Fruit fly (Drosophila melanogaster) whole organism, embryonic: ENCODE data around the gene CG12347.

Experiments
- Atf6 ChIP-seq: fragments of 200-800 bp; sonication (Bioruptor generic); IDR thresholded peaks from 2 replicates; pipeline ENCODE4 v1.3.6; 2022; ENCODE audit warnings: missing biosample characterization, missing genetic modification characterization
- Bdp1 ChIP-seq: fragments of 200-800 bp; sonication (Bioruptor generic); optimal IDR thresholded peaks from 3 replicates; lab custom pipeline; 2016; ENCODE audit warnings: missing biosample characterization, missing genetic modification characterization
- CG1024 ChIP-seq: fragments of 200-800 bp; sonication (Bioruptor generic); IDR thresholded peaks from 2 replicates; pipeline ENCODE4 v1.3.6; 2022; ENCODE audit warnings: missing biosample characterization, missing genetic modification characterization
- CG10274 ChIP-seq: fragments of 200-800 bp; sonication (Bioruptor generic); optimal IDR thresholded peaks from 3 replicates; lab custom pipeline; 2017; ENCODE audit warnings: missing biosample characterization, mild to moderate bottlenecking, missing genetic modification characterization
- CG11247 ChIP-seq: fragments of 200-800 bp; sonication (Bioruptor generic); IDR thresholded peaks from 2 replicates; pipeline ENCODE4 v1.3.6; 2022; ENCODE audit warnings: missing biosample characterization, missing genetic modification characterization
- CG11723 ChIP-seq: fragments of 200-800 bp; sonication (Bioruptor generic); optimal IDR thresholded peaks from 2 replicates; lab custom pipeline; 2017; ENCODE audit warnings: missing biosample characterization, mild to moderate bottlenecking, missing genetic modification characterization
- CG12659 ChIP-seq: fragments of 200-800 bp; sonication (Bioruptor generic); optimal IDR thresholded peaks from 3 replicates; lab custom pipeline; 2017; ENCODE audit warnings: mild to moderate bottlenecking, missing biosample characterization, missing genetic modification reagents, missing genetic modification characterization
- CG17912 ChIP-seq: fragments of 200-800 bp; sonication (Bioruptor generic); optimal IDR thresholded peaks from 2 replicates; lab custom pipeline; 2018; ENCODE audit warnings: missing biosample characterization, mild to moderate bottlenecking, missing genetic modification characterization
- CG18599 ChIP-seq: fragments of 200-800 bp; sonication (Bioruptor generic); optimal IDR thresholded peaks from 3 replicates; lab custom pipeline; 2017; ENCODE audit warnings: missing biosample characterization, missing genetic modification characterization, mild to moderate bottlenecking, moderate library complexity, missing genetic modification reagents
- CG2678 ChIP-seq: fragments of 200-800 bp; sonication (Bioruptor generic); optimal IDR thresholded peaks from 3 replicates; lab custom pipeline; 2019; ENCODE audit warnings: missing biosample characterization, mild to moderate bottlenecking, missing genetic modification characterization, moderate library complexity
- CG3847 ChIP-seq: fragments of 200-800 bp; sonication (Bioruptor generic); IDR thresholded peaks from 2 replicates; pipeline ENCODE4 v1.3.6; 2022; ENCODE audit warnings: missing biosample characterization, missing genetic modification characterization
- CG42726 ChIP-seq: fragments of 200-800 bp; sonication (Bioruptor generic); IDR thresholded peaks from 2 replicates; pipeline ENCODE4 v1.3.6; 2022; ENCODE audit warnings: missing biosample characterization, missing genetic modification characterization; ENCODE audit not compliant: partially characterized antibody
- CG4404 ChIP-seq: fragments of 200-800 bp; sonication (Bioruptor generic); IDR thresholded peaks from 2 replicates; pipeline ENCODE4 v1.3.6; 2022; ENCODE audit warnings: missing biosample characterization, missing genetic modification characterization
- CG4854 ChIP-seq: fragments of 200-800 bp; sonication (Bioruptor generic); optimal IDR thresholded peaks from 2 replicates; lab custom pipeline; 2016; ENCODE audit warnings: missing biosample characterization, missing genetic modification characterization, inconsistent platforms
- CG5180 ChIP-seq: fragments of 200-800 bp; sonication (Bioruptor generic); optimal IDR thresholded peaks from 3 replicates; lab custom pipeline; 2017; ENCODE audit warnings: missing biosample characterization, missing genetic modification characterization, mild to moderate bottlenecking, moderate library complexity, missing genetic modification reagents
- CG6272 ChIP-seq: fragments of 200-800 bp; sonication (Bioruptor generic); IDR thresholded peaks from 2 replicates; pipeline ENCODE4 v1.3.6; 2022; ENCODE audit warnings: missing biosample characterization, missing genetic modification characterization
- CG7271 ChIP-seq: fragments of 200-800 bp; sonication (Bioruptor generic); optimal IDR thresholded peaks from 2 replicates; lab custom pipeline; 2018; ENCODE audit warnings: missing biosample characterization, mild to moderate bottlenecking, missing genetic modification characterization, moderate library complexity
- CG7786 ChIP-seq: fragments of 200-800 bp; sonication (Bioruptor generic); optimal IDR thresholded peaks from 2 replicates; lab custom pipeline; 2016; ENCODE audit warnings: missing biosample characterization, missing genetic modification characterization
- CG8281 ChIP-seq: fragments of 200-800 bp; sonication (Bioruptor generic); optimal IDR thresholded peaks from 2 replicates; lab custom pipeline; 2018; ENCODE audit warnings: missing biosample characterization, mild to moderate bottlenecking, missing genetic modification characterization, moderate library complexity
- CG8290 ChIP-seq, 3 experiments: fragments of 200-800 bp; sonication (Bioruptor generic); optimal IDR thresholded peaks; 2 replicates each; lab custom pipeline; 2016 to 2019; ENCODE audit warnings: missing biosample characterization in 3 of 3, missing genetic modification characterization in 3 of 3, mild to moderate bottlenecking in 2 of 3, moderate library complexity in 1 of 3
- CG9932 ChIP-seq: fragments of 200-800 bp; sonication (Bioruptor generic); IDR thresholded peaks from 2 replicates; pipeline ENCODE4 v1.3.6; 2022; ENCODE audit warnings: missing biosample characterization, missing genetic modification characterization
- Ets65A ChIP-seq: fragments of 200-800 bp; sonication (Bioruptor generic); peaks from one replicate; lab custom pipeline; 2016; ENCODE audit warnings: missing biosample characterization, missing genetic modification characterization
- Ets97D ChIP-seq: fragments of 200-800 bp; sonication (Bioruptor generic); optimal IDR thresholded peaks from 3 replicates; lab custom pipeline; 2016; ENCODE audit warnings: missing biosample characterization, missing genetic modification characterization
- HLH3B ChIP-seq: fragments of 200-800 bp; sonication (Bioruptor generic); IDR thresholded peaks from 2 replicates; pipeline ENCODE4 v1.3.6; 2022; ENCODE audit warnings: missing biosample characterization, missing genetic modification characterization
- HLH4C ChIP-seq: fragments of 200-800 bp; sonication (Bioruptor generic); IDR thresholded peaks from 3 replicates; pipeline ENCODE4 v1.3.6; 2022; ENCODE audit warnings: missing biosample characterization, missing genetic modification characterization; ENCODE audit not compliant: partially characterized antibody
- Hmr ChIP-seq: fragments of 200-800 bp; sonication (Bioruptor generic); optimal IDR thresholded peaks from 3 replicates; lab custom pipeline; 2017; ENCODE audit warnings: mild to moderate bottlenecking, missing biosample characterization, missing genetic modification reagents, missing genetic modification characterization
- NC2α ChIP-seq: fragments of 200-800 bp; sonication (Bioruptor generic); optimal IDR thresholded peaks from 2 replicates; lab custom pipeline; 2016; ENCODE audit warnings: missing biosample characterization, missing genetic modification characterization
- Side ChIP-seq: fragments of 200-800 bp; sonication (Bioruptor generic); optimal IDR thresholded peaks from 2 replicates; lab custom pipeline; 2016; ENCODE audit warnings: missing biosample characterization, missing genetic modification characterization
- Sry-δ ChIP-seq: fragments of 200-800 bp; sonication (Bioruptor generic); optimal IDR thresholded peaks from 2 replicates; lab custom pipeline; 2016; ENCODE audit warnings: missing biosample characterization, missing genetic modification characterization
- Vsx1 ChIP-seq: fragments of 200-800 bp; sonication (Bioruptor generic); optimal IDR thresholded peaks from 2 replicates; lab custom pipeline; 2017; ENCODE audit warnings: missing biosample characterization, mild to moderate bottlenecking, missing genetic modification characterization, missing genetic modification reagents
- corto ChIP-seq: fragments of 200-800 bp; sonication (Bioruptor generic); optimal IDR thresholded peaks from 2 replicates; lab custom pipeline; 2016; ENCODE audit warnings: missing biosample characterization, mild to moderate bottlenecking, missing genetic modification characterization, moderate library complexity
- crol ChIP-seq: fragments of 200-800 bp; sonication (Bioruptor generic); IDR thresholded peaks from 2 replicates; pipeline ENCODE4 v1.3.6; 2022; ENCODE audit warnings: missing biosample characterization, missing genetic modification characterization
- dmrt11E ChIP-seq: fragments of 200-800 bp; sonication (Bioruptor generic); optimal IDR thresholded peaks from 3 replicates; lab custom pipeline; 2018; ENCODE audit warnings: missing biosample characterization, mild to moderate bottlenecking, missing genetic modification characterization, moderate library complexity
- emc ChIP-seq: fragments of 200-800 bp; sonication (Bioruptor generic); optimal IDR thresholded peaks from 2 replicates; lab custom pipeline; 2016; ENCODE audit warnings: missing biosample characterization, missing genetic modification characterization
- eyg ChIP-seq: fragments of 200-800 bp; sonication (Bioruptor generic); optimal IDR thresholded peaks from 3 replicates; lab custom pipeline; 2016; ENCODE audit warnings: missing biosample characterization, missing genetic modification characterization
- grn ChIP-seq: fragments of 200-800 bp; sonication (Bioruptor generic); optimal IDR thresholded peaks from 3 replicates; lab custom pipeline; 2017; ENCODE audit warnings: missing biosample characterization, missing genetic modification characterization
- pan ChIP-seq, 4 experiments: fragments of >200 bp in 3 of 4; fragments of 200-800 bp in 1 of 4; sonication (Bioruptor generic) in 1 of 4; optimal IDR thresholded peaks in 3 of 4; IDR thresholded peaks in 1 of 4; 2 replicates each; pipeline versions ENCODE4 v1.3.6 to Lab custom; 2017 to 2022; ENCODE audit warnings: missing biosample characterization in 2 of 4, missing genetic modification characterization in 2 of 4, mixed read lengths in 1 of 4
- pho ChIP-seq: fragments of 200-800 bp; sonication (Bioruptor generic); optimal IDR thresholded peaks from 2 replicates; lab custom pipeline; 2016; ENCODE audit warnings: missing biosample characterization, missing genetic modification characterization
- phol ChIP-seq: fragments of 200-800 bp; sonication (Bioruptor generic); optimal IDR thresholded peaks from 3 replicates; lab custom pipeline; 2018; ENCODE audit warnings: missing biosample characterization, mild to moderate bottlenecking, missing genetic modification characterization, moderate library complexity
- pita ChIP-seq: fragments of 200-800 bp; sonication (Bioruptor generic); optimal IDR thresholded peaks from 2 replicates; lab custom pipeline; 2017; ENCODE audit warnings: missing biosample characterization, mild to moderate bottlenecking, missing genetic modification characterization
- prd ChIP-seq, 3 experiments: fragments of >200 bp in 2 of 3; fragments of 200-800 bp in 1 of 3; sonication (Bioruptor generic) in 1 of 3; optimal IDR thresholded peaks in 2 of 3; IDR thresholded peaks in 1 of 3; 2 replicates in 2 of 3; 3 replicates in 1 of 3; pipeline versions ENCODE4 v1.3.6 to Lab custom; 2017 to 2022; ENCODE audit warnings: missing biosample characterization in 1 of 3, missing genetic modification characterization in 1 of 3
- pum ChIP-seq: fragments of 200-800 bp; sonication (Bioruptor generic); optimal IDR thresholded peaks from 2 replicates; lab custom pipeline; 2016; ENCODE audit warnings: missing biosample characterization, missing genetic modification characterization
- row ChIP-seq: fragments of 200-800 bp; sonication (Bioruptor generic); IDR thresholded peaks from 3 replicates; pipeline ENCODE4 v1.3.6; 2022; ENCODE audit warnings: missing biosample characterization, missing genetic modification characterization
- schlank ChIP-seq: fragments of 200-800 bp; sonication (Bioruptor generic); optimal IDR thresholded peaks from 2 replicates; lab custom pipeline; 2018; ENCODE audit warnings: missing biosample characterization, mild to moderate bottlenecking, missing genetic modification characterization
- sens ChIP-seq: fragments of 200-800 bp; sonication (Bioruptor generic); peaks from one replicate; lab custom pipeline; 2016; ENCODE audit warnings: missing biosample characterization, missing genetic modification characterization
- sqz ChIP-seq: fragments of 200-800 bp; sonication (Bioruptor generic); optimal IDR thresholded peaks from 3 replicates; lab custom pipeline; 2018; ENCODE audit warnings: missing biosample characterization, mild to moderate bottlenecking, missing genetic modification characterization
- vnd ChIP-seq: fragments of 200-800 bp; sonication (Bioruptor generic); IDR thresholded peaks from 3 replicates; pipeline ENCODE4 v1.3.6; 2022; ENCODE audit warnings: missing biosample characterization, missing genetic modification characterization; ENCODE audit not compliant: partially characterized antibody
- vvl ChIP-seq: fragments of 200-800 bp; sonication (Bioruptor generic); IDR thresholded peaks from 2 replicates; pipeline ENCODE4 v1.3.6; 2022; ENCODE audit warnings: missing biosample characterization, missing genetic modification characterization

CG12347 gene

dm6 chr3R:17932617-17933203, 26.5 kb downstream of the CG12347 start (continued):
- TF ChIP-seq CG6272 (GFP tag; lab: Robert Waterston, UW) (no peak), row (GFP tag; lab: Robert Waterston, UW) (0 out of 3 replicates have a peak, but pooled peaks have one; percentile 20), CG8281 (no peak), pum (GFP tag; lab: Kevin White, UChicago) (no peak), CG4404 (GFP tag; lab: Robert Waterston, UW) (no peak), HLH4C (GFP tag; lab: Robert Waterston, UW) (no peak), corto (GFP tag; lab: Kevin White, UChicago) (no peak), CG3847 (GFP tag; lab: Robert Waterston, UW) (peak; percentile 19; the same call in 1 of the 2 replicates), emc (GFP tag; lab: Kevin White, UChicago) (no peak), CG10274 (GFP tag; lab: Kevin White, UChicago) (no peak), pita (no peak), CG5180 (GFP tag; lab: Kevin White, UChicago) (no peak), CG7786 (GFP tag; lab: Kevin White, UChicago) (no peak), Vsx1 (GFP tag; lab: Kevin White, UChicago) (no peak), CG8290 (GFP tag; optimal IDR thresholded peaks at IDR 0.05; lab: Kevin White, UChicago) (peak; percentile 98), CG8290 (tag; optimal IDR thresholded peaks at IDR 0.05; lab: Kevin White, UChicago) (peak; percentile 57 to 99), CG9932 (GFP tag; lab: Robert Waterston, UW) (0 out of 2 replicates have a peak, but pooled peaks have one; percentile 4), grn (GFP tag; lab: Kevin White, UChicago) (no peak), phol (no peak), Atf6 (GFP tag; lab: Robert Waterston, UW) (no peak), CG18599 (GFP tag; lab: Kevin White, UChicago) (peak; percentile 46), vvl (GFP tag; lab: Robert Waterston, UW) (no peak), schlank (no peak), CG12659 (no peak), CG1024 (GFP tag; lab: Robert Waterston, UW) (no peak), eyg (no peak), CG2678 (tag; lab: Kevin White, UChicago) (peak; percentile 2), CG7271 (tag; lab: Kevin White, UChicago) (no peak), Bdp1 (GFP tag; lab: Kevin White, UChicago) (no peak), sqz (GFP tag; lab: Kevin White, UChicago) (no peak), vnd (GFP tag; lab: Robert Waterston, UW) (no peak), Ets97D (GFP tag; lab: Kevin White, UChicago) (no peak), Hmr (GFP tag; lab: Kevin White, UChicago) (peak; percentile 13), CG11723 (GFP tag; lab: Kevin White, UChicago) (no peak), Ets65A (GFP tag; lab: Kevin White, UChicago) (peak; percentile 77), CG42726 (GFP tag; lab: Robert Waterston, UW) (no peak), pan (optimal IDR thresholded peaks at IDR 0.05; lab: Kevin White, UChicago) (no peak), pan (GFP tag; optimal IDR thresholded peaks at IDR 0.05 in 1 of 2, IDR thresholded peaks at IDR 0.05 in 1 of 2) (peak in 1 of 2 experiments; percentile 17), CG4854 (GFP tag; lab: Kevin White, UChicago) (no peak)
- TF ChIP-seq, all 482 proteins: peak for 13

DNA sequence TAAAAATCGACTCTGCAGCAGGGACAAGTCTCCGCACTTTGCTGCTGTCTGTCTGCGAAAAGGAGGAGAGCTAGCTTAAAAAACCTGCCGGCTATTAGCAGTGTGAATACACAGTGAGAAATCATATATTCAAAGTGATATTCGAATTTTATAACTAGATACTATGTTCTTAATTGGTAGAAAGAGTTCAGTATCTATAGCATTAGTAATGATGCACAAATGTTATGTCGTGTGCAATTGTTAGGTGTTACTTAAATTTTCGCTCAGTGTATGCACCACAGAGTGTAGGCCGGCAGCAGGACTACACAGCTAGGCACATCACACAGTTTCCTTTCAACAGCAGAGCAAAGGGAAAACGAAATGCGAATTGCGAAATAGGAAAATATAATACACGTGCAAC, 28.5 kb downstream of the CG12347 start:
- TF ChIP-seq crol (no peak), CG7271 (tag; lab: Kevin White, UChicago) (no peak), pho (GFP tag; lab: Kevin White, UChicago) (no peak), Sry-δ (GFP tag; lab: Kevin White, UChicago) (no peak), dmrt11E (tag; lab: Kevin White, UChicago) (peak; percentile 2), CG17912 (GFP tag; lab: Kevin White, UChicago) (no peak), Side (GFP tag; lab: Kevin White, UChicago) (no peak), sens (GFP tag; lab: Kevin White, UChicago) (peak; percentile 68), prd (optimal IDR thresholded peaks at IDR 0.05; lab: Kevin White, UChicago) (no peak), prd (GFP tag; IDR thresholded peaks at IDR 0.05; lab: Robert Waterston, UW) (peak; percentile 39; the same call in 1 of the 3 replicates), HLH3B (no peak), CG11247 (GFP tag; lab: Robert Waterston, UW) (no peak), CG10274 (GFP tag; lab: Kevin White, UChicago) (no peak), NC2α (no peak)
